Fruit fly (Drosophila melanogaster) whole organism, pupa: Measurements from ENCODE around the gene CG33341.

ENCODE experiments used
- CG10348 ChIP-seq: fragments of 200-800 bp; sonication (Bioruptor generic); IDR thresholded peaks from 2 replicates; pipeline ENCODE4 v1.3.6; 2022; ENCODE audit warnings: missing biosample characterization, missing genetic modification characterization
- CG14655 ChIP-seq: fragments of 200-800 bp; sonication (Bioruptor generic); optimal IDR thresholded peaks from 3 replicates; lab custom pipeline; 2017; ENCODE audit warnings: mild to moderate bottlenecking, missing biosample characterization, missing genetic modification reagents, missing genetic modification characterization
- Ets98B ChIP-seq: fragments of 200-800 bp; sonication (Bioruptor generic); IDR thresholded peaks from 2 replicates; pipeline ENCODE4 v1.3.6; 2022; ENCODE audit warnings: missing biosample characterization, missing genetic modification characterization
- Pif1A ChIP-seq: fragments of 200-800 bp; sonication (Bioruptor generic); optimal IDR thresholded peaks from 3 replicates; lab custom pipeline; 2016; ENCODE audit warnings: missing biosample characterization, missing genetic modification characterization
- gl ChIP-seq: fragments of 200-800 bp; sonication (Bioruptor generic); optimal IDR thresholded peaks from 2 replicates; lab custom pipeline; 2018; ENCODE audit warnings: missing biosample characterization, mild to moderate bottlenecking, missing genetic modification characterization

DNA sequence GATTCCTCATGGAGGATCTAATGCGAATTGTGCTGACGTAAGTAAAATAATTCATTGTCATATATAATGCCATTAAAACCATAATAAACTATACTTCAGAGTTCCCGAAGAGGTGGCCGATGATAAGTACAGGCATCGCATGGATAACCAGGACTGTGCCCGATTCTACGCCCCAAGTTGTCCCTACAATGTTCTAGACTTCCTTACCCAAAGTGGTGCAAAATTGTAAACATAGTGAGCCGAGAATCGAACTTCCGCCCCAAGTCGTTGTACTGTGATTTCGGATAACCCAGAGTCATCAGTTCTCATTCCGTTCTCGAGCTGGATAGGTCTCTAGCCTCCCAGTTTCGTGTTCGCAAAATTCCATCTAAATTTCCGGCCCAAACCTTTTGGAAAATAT, 5.3 kb upstream of the CG33341 start, which contains the start of gene CG33340:
- TF ChIP-seq Ets98B (GFP tag; lab: Robert Waterston, UW) (no peak), Pif1A (GFP tag; lab: Kevin White, UChicago) (no peak), CG10348 (GFP tag; lab: Robert Waterston, UW) (no peak), gl (tag; lab: Kevin White, UChicago) (no peak), CG14655 (GFP tag; lab: Kevin White, UChicago) (no peak)
